Fruit fly (Drosophila melanogaster): Measurements from ENCODE around the gene CG2258.

Gene CG2258

dm6 chrX:8091017-8091620, 10.8 kb downstream of the CG2258 start (continued):
- TF ChIP-seq lola (GFP tag; optimal IDR thresholded peaks at IDR 0.05) (peak in 2 of 3 experiments; percentile 17 to 87), Sry-β (GFP tag; optimal IDR thresholded peaks at IDR 0.05) (no peak), D19A (tag; optimal IDR thresholded peaks at IDR 0.05) (peak; percentile 91), Lim3 (GFP tag; IDR thresholded peaks at IDR 0.05) (peak; percentile 94), CG10431 (GFP tag; optimal IDR thresholded peaks at IDR 0.05) (peak; percentile 84), CG14667 (GFP tag; IDR thresholded peaks at IDR 0.05) (peak; percentile 97), CG11398 (GFP tag; optimal IDR thresholded peaks at IDR 0.05) (peak; percentile 37), CG9797 (GFP tag; optimal IDR thresholded peaks at IDR 0.05) (peak; percentile 42), tin (GFP tag; optimal IDR thresholded peaks at IDR 0.05) (peak; percentile 95), otp (GFP tag; IDR thresholded peaks at IDR 0.05) (peak; percentile 99), CG1024 (GFP tag; IDR thresholded peaks at IDR 0.05) (peak; percentile 96), sima (GFP tag; optimal IDR thresholded peaks at IDR 0.05) (peak; percentile 59), vnd (GFP tag; IDR thresholded peaks at IDR 0.05; ENCODE audit: partially characterized antibody) (no peak), Kr (GFP tag; optimal IDR thresholded peaks at IDR 0.05) (no peak), CG9727 (GFP tag; optimal IDR thresholded peaks at IDR 0.05) (peak; percentile 96), HHEX (GFP tag; optimal IDR thresholded peaks at IDR 0.05) (peak; percentile 97), CG14860 (GFP tag; IDR thresholded peaks at IDR 0.05; ENCODE audit: partially characterized antibody) (no peak), phol (tag; optimal IDR thresholded peaks at IDR 0.05) (peak; percentile 94), CG10654 (GFP tag; optimal IDR thresholded peaks at IDR 0.05) (peak; percentile 91), mirr (GFP tag; optimal IDR thresholded peaks at IDR 0.05) (peak; percentile 57), CG14014 (GFP tag; IDR thresholded peaks at IDR 0.05) (peak; percentile 98), ac (GFP tag; optimal IDR thresholded peaks at IDR 0.05) (peak; percentile 68), bsh (GFP tag; optimal IDR thresholded peaks at IDR 0.05) (peak; percentile 91 to 97), dan (GFP tag; IDR thresholded peaks at IDR 0.05) (peak; percentile 79), CG8924 (tag; optimal IDR thresholded peaks at IDR 0.05) (peak; percentile 97), CG8281 (tag; optimal IDR thresholded peaks at IDR 0.05) (peak; percentile 79), Doc3 (GFP tag; IDR thresholded peaks at IDR 0.05; ENCODE audit: partially characterized antibody) (peak; percentile 53; the same call in 2 of the 3 replicates), CG9817 (tag; optimal IDR thresholded peaks at IDR 0.05) (peak; percentile 90), Hey (tag; optimal IDR thresholded peaks at IDR 0.05) (peak; percentile 91), ara (GFP tag; IDR thresholded peaks at IDR 0.05) (peak; percentile 98), CG10462 (GFP tag; optimal IDR thresholded peaks at IDR 0.05) (peak; percentile 93), CG11456 (GFP tag; IDR thresholded peaks at IDR 0.05) (peak; percentile 98), nom (GFP tag; optimal IDR thresholded peaks at IDR 0.05) (peak; percentile 81), BEAF-32 (GFP tag; optimal IDR thresholded peaks at IDR 0.05) (peak; percentile 9), sr (GFP tag; IDR thresholded peaks at IDR 0.05) (peak; percentile 96), Pdp1 (GFP tag; optimal IDR thresholded peaks at IDR 0.05) (peak; percentile 90 to 95), ap (GFP tag; IDR thresholded peaks at IDR 0.05) (peak; percentile 98), trh (GFP tag; optimal IDR thresholded peaks at IDR 0.05) (peak; percentile 90), CG10274 (GFP tag; optimal IDR thresholded peaks at IDR 0.05) (peak; percentile 89), PHDP (tag; optimal IDR thresholded peaks at IDR 0.05) (peak; percentile 97), nerfin-2 (GFP tag; IDR thresholded peaks at IDR 0.05; ENCODE audit: partially characterized antibody) (no peak; the same call in 1 of the 2 replicates), CG2875 (GFP tag; optimal IDR thresholded peaks at IDR 0.05) (peak; percentile 95), eyg (GFP tag; optimal IDR thresholded peaks at IDR 0.05) (peak; percentile 57), CG12659 (GFP tag; optimal IDR thresholded peaks at IDR 0.05) (peak; percentile 97), hb (GFP tag; IDR thresholded peaks at IDR 0.05; ENCODE audit: partially characterized antibody) (no peak), CG11085 (GFP tag; IDR thresholded peaks at IDR 0.05) (peak; percentile 98), MTF-1 (GFP tag; optimal IDR thresholded peaks at IDR 0.05; ENCODE audit: borderline replicate concordance) (peak; percentile 90), GATAe (GFP tag; conservative IDR thresholded peaks at IDR 0.05) (peak; percentile 92)

All from whole organism, embryonic.